Fruit fly (Drosophila melanogaster) whole organism: ENCODE results near the gene Egfrap.

Experiments used
- CG8478 ChIP-seq: fragments of >200 bp; optimal IDR thresholded peaks from 2 replicates; lab custom pipeline; 2018; ENCODE audit warnings: inconsistent platforms
- Dll ChIP-seq: fragments of >200 bp; optimal IDR thresholded peaks from 2 replicates; lab custom pipeline; 2017
- EcR ChIP-seq, 2 experiments: fragments of >200 bp; optimal IDR thresholded peaks; 2 replicates each; lab custom pipeline; 2017; ENCODE audit warnings: missing biosample characterization in 2 of 2, missing genetic modification characterization in 2 of 2, missing genetic modification reagents in 2 of 2
- pan ChIP-seq: fragments of >200 bp; optimal IDR thresholded peaks from 2 replicates; lab custom pipeline; 2017
- psq ChIP-seq: fragments of >200 bp; optimal IDR thresholded peaks from 2 replicates; lab custom pipeline; 2017
- usp ChIP-seq: fragments of >200 bp; optimal IDR thresholded peaks from 2 replicates; lab custom pipeline; 2017; ENCODE audit warnings: missing biosample characterization, missing genetic modification characterization, mixed read lengths

dm6 chr3L:5907077-5907476 lies 43.4 kb downstream of the Egfrap start, which contains the start of gene CG13288:
- TF ChIP-seq usp (no peak), pan (lab: Kevin White, UChicago) (no peak), EcR (GFP tag; optimal IDR thresholded peaks at IDR 0.05; lab: Kevin White, UChicago) (no peak), CG8478 (lab: Kevin White, UChicago) (no peak), psq (no peak), Dll (lab: Kevin White, UChicago) (no peak)
